Fruit fly (Drosophila melanogaster): ENCODE data around the gene CG42467.

- TF ChIP-seq CG11762 (GFP tag; optimal IDR thresholded peaks at IDR 0.05; ENCODE audit: insufficient read depth), result no peak
- TF ChIP-seq CG32006 (GFP tag; optimal IDR thresholded peaks at IDR 0.05), result no peak
- TF ChIP-seq pdm3 (GFP tag; optimal IDR thresholded peaks at IDR 0.05), result no peak
Observed at dm6 chr2L:3698992-3699514, 2.0 kb upstream of the CG42467 start, which contains the start of the genes CG10031 and CG42464.
